Fruit fly (Drosophila melanogaster): ENCODE measurements around the gene Jon74E.
A peak's percentile ranks its signal among the peaks of the same experiment; 100 is the strongest.

Gene Jon74E

dm6 chr3L:17566335-17567242 is 17.7 kb upstream of the Jon74E start (continued):
- TF ChIP-seq CG14014 (GFP tag; IDR thresholded peaks at IDR 0.05) (peak; percentile 61; the same call in 1 of the 2 replicates), CG18764 (GFP tag; optimal IDR thresholded peaks at IDR 0.05) (peak; percentile 29), ATbp (GFP tag; optimal IDR thresholded peaks at IDR 0.05) (peak; percentile 93), CG5180 (GFP tag; optimal IDR thresholded peaks at IDR 0.05) (peak; percentile 77), CG17361 (GFP tag; IDR thresholded peaks at IDR 0.05) (peak; percentile 91), CG12299 (tag; optimal IDR thresholded peaks at IDR 0.05) (peak; percentile 34), cg (GFP tag; optimal IDR thresholded peaks at IDR 0.05) (peak; percentile 86), CG17568 (GFP tag; optimal IDR thresholded peaks at IDR 0.05) (peak; percentile 49), ara (GFP tag; IDR thresholded peaks at IDR 0.05) (peak; percentile 69; the same call in 1 of the 2 replicates), CG17328 (GFP tag; IDR thresholded peaks at IDR 0.05) (peak; percentile 56; the same call in 1 of the 2 replicates), jumu (GFP tag; optimal IDR thresholded peaks at IDR 0.05) (no peak), hkb (optimal IDR thresholded peaks at IDR 0.05) (no peak), hkb (GFP tag; IDR thresholded peaks at IDR 0.05) (peak; percentile 72; the same call in 1 of the 2 replicates), Jarid2 (GFP tag; optimal IDR thresholded peaks at IDR 0.05) (peak; percentile 54), vvl (GFP tag; IDR thresholded peaks at IDR 0.05) (peak; percentile 81), ind (GFP tag; optimal IDR thresholded peaks at IDR 0.05) (peak; percentile 62), so (GFP tag; IDR thresholded peaks at IDR 0.05) (peak; percentile 77; the same call in 2 of the 3 replicates), peb (GFP tag; IDR thresholded peaks at IDR 0.05) (peak; percentile 71), CG4328 (GFP tag; optimal IDR thresholded peaks at IDR 0.05) (peak; percentile 51), Hmr (GFP tag; optimal IDR thresholded peaks at IDR 0.05) (peak; percentile 41), Awh (GFP tag; IDR thresholded peaks at IDR 0.05) (peak; percentile 83), Lhr (GFP tag; optimal IDR thresholded peaks at IDR 0.05) (peak; percentile 52), BtbVII (GFP tag; optimal IDR thresholded peaks at IDR 0.05) (peak; percentile 59), TFAM (GFP tag; optimal IDR thresholded peaks at IDR 0.05) (peak; percentile 34), CG11695 (GFP tag; IDR thresholded peaks at IDR 0.05) (peak; percentile 71; the same call in 2 of the 3 replicates), CG18619 (GFP tag; optimal IDR thresholded peaks at IDR 0.05) (peak; percentile 62), ap (GFP tag; IDR thresholded peaks at IDR 0.05) (peak; percentile 58), CG11093 (GFP tag; IDR thresholded peaks at IDR 0.05) (peak; percentile 80), eve (GFP tag; optimal IDR thresholded peaks at IDR 0.05) (no peak), Neu2 (GFP tag; optimal IDR thresholded peaks at IDR 0.05; ENCODE audit: borderline replicate concordance) (no peak), CG13424 (tag; optimal IDR thresholded peaks at IDR 0.05) (peak; percentile 87), run (tag; optimal IDR thresholded peaks at IDR 0.05) (peak; percentile 81), Hr39 (optimal IDR thresholded peaks at IDR 0.05) (no peak), yki (optimal IDR thresholded peaks at IDR 0.05) (no peak), HLH4C (GFP tag; IDR thresholded peaks at IDR 0.05; ENCODE audit: partially characterized antibody) (no peak; the same call in 2 of the 3 replicates), tio (GFP tag; optimal IDR thresholded peaks at IDR 0.05) (peak; percentile 49), Sox100B (GFP tag; optimal IDR thresholded peaks at IDR 0.05) (peak; percentile 92), abd-A (tag; optimal IDR thresholded peaks at IDR 0.05) (peak; percentile 22), Sry-δ (GFP tag; optimal IDR thresholded peaks at IDR 0.05) (no peak), E2f2 (GFP tag; IDR thresholded peaks at IDR 0.05) (peak; percentile 65), cas (GFP tag; IDR thresholded peaks at IDR 0.05) (no peak), Nf-YB (GFP tag; optimal IDR thresholded peaks at IDR 0.05) (peak; percentile 50), br (optimal IDR thresholded peaks at IDR 0.05) (no peak), YL-1 (GFP tag; optimal IDR thresholded peaks at IDR 0.05) (peak; percentile 51), sr (GFP tag; IDR thresholded peaks at IDR 0.05) (peak; percentile 9; the same call in 1 of the 3 replicates), lola (GFP tag; optimal IDR thresholded peaks at IDR 0.05) (peak in 1 of 3 experiments; percentile 38), sc (optimal IDR thresholded peaks at IDR 0.05) (no peak), sc (GFP tag; optimal IDR thresholded peaks at IDR 0.05) (peak; percentile 78), CG6254 (GFP tag; optimal IDR thresholded peaks at IDR 0.05) (peak; percentile 75)
